Fruit fly (Drosophila melanogaster): Measurements from ENCODE around the gene CG5217.

The CG5217 gene

DNA sequence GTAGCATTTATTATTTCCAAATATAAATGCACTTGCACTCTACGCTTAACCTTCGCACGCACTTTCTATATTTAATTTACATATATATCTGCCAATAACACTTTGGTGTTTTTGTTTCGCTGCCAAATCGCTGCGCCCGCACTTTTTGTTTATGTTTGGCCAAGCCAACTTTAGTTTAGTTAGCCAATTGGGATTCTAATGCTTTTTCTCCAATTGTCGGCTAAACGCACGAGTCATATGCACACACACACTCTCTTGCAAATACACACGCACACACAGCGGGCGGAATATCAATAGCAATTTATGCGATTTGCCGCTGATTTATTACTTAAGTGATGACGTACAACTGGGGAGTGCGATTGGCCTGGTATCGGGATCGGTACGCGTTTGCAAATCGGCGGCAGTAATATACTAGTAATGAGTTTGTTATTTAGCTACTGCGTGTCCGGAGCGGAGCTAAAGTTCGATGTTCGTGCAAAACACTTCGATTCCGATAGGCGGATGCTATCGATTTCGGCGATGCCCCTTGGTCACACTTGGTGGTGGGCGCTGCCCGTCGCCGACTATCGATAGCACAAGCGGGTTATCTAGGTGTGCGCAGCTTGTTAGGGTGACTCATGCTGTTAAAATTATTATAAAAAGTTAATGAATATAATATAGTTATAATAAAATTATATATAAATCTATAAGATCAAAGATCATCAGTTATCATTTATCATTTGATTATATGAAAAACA lies 21.6 kb downstream of the CG5217 start, which contains the start of gene vib (continued):
- TF ChIP-seq gro (GFP tag; optimal IDR thresholded peaks at IDR 0.05) = no peak
- TF ChIP-seq CG16813 (GFP tag; IDR thresholded peaks at IDR 0.05; ENCODE audit: partially characterized antibody) = peak; percentile 91
- no peak for TF ChIP-seq disco-r (GFP tag; optimal IDR thresholded peaks at IDR 0.05)
- no peak for TF ChIP-seq gt (GFP tag; IDR thresholded peaks at IDR 0.05)
- TF ChIP-seq CG1603 (tag; optimal IDR thresholded peaks at IDR 0.05) = peak; percentile 60
- TF ChIP-seq shn (GFP tag; optimal IDR thresholded peaks at IDR 0.05) = peak; percentile 34
- TF ChIP-seq unpg (GFP tag; optimal IDR thresholded peaks at IDR 0.05) = no peak
- no peak for TF ChIP-seq CG10274 (GFP tag; optimal IDR thresholded peaks at IDR 0.05)
- TF ChIP-seq NfI (GFP tag; optimal IDR thresholded peaks at IDR 0.05) = peak; percentile 60
- TF ChIP-seq trem (tag; optimal IDR thresholded peaks at IDR 0.05) = peak; percentile 77
- peak; percentile 49 for TF ChIP-seq BtbVII (GFP tag; optimal IDR thresholded peaks at IDR 0.05)
- TF ChIP-seq Max (GFP tag; optimal IDR thresholded peaks at IDR 0.05) = peak; percentile 35
- TF ChIP-seq CG9797 (GFP tag; optimal IDR thresholded peaks at IDR 0.05) = peak; percentile 76
- no peak for TF ChIP-seq HLHmδ (GFP tag; optimal IDR thresholded peaks at IDR 0.05)
- TF ChIP-seq CG17612 (GFP tag; IDR thresholded peaks at IDR 0.05) = no peak
- TF ChIP-seq CG18599 (GFP tag; optimal IDR thresholded peaks at IDR 0.05) = no peak
- no peak for TF ChIP-seq maf-S (GFP tag; optimal IDR thresholded peaks at IDR 0.05)
- no peak for TF ChIP-seq odd (GFP tag; optimal IDR thresholded peaks at IDR 0.05)
- no peak for TF ChIP-seq vfl (GFP tag; optimal IDR thresholded peaks at IDR 0.05)
- peak; percentile 5 for TF ChIP-seq schlank (tag; optimal IDR thresholded peaks at IDR 0.05)
- no peak for TF ChIP-seq chif (GFP tag; optimal IDR thresholded peaks at IDR 0.05)
- no peak for TF ChIP-seq CG11560 (tag; IDR thresholded peaks at IDR 0.05)
- peak in 1 of 2 experiments; percentile 43 for TF ChIP-seq insv (GFP tag; optimal IDR thresholded peaks at IDR 0.05)
- TF ChIP-seq Dip2 (GFP tag; IDR thresholded peaks at IDR 0.05) = no peak
- peak; percentile 6 for TF ChIP-seq Hr3 (GFP tag; optimal IDR thresholded peaks at IDR 0.05)
- peak; percentile 51 for TF ChIP-seq CG30403 (GFP tag; optimal IDR thresholded peaks at IDR 0.05)
- TF ChIP-seq CG10321 (GFP tag; IDR thresholded peaks at IDR 0.05) = no peak
- TF ChIP-seq CG12744 (GFP tag; optimal IDR thresholded peaks at IDR 0.05) = no peak
- TF ChIP-seq HmgD (GFP tag; optimal IDR thresholded peaks at IDR 0.05) = no peak
- TF ChIP-seq bowl (GFP tag; IDR thresholded peaks at IDR 0.05) = no peak
- peak; percentile 28 for TF ChIP-seq lbe (GFP tag; optimal IDR thresholded peaks at IDR 0.05)
- no peak for TF ChIP-seq Mrtf (GFP tag; IDR thresholded peaks at IDR 0.05)
- TF ChIP-seq pros (GFP tag; optimal IDR thresholded peaks at IDR 0.05) = no peak
- peak; percentile 59 for TF ChIP-seq CG3847 (GFP tag; IDR thresholded peaks at IDR 0.05)
- peak; percentile 95 for TF ChIP-seq stwl (tag; optimal IDR thresholded peaks at IDR 0.05)
- peak; percentile 56 for TF ChIP-seq caup (GFP tag; optimal IDR thresholded peaks at IDR 0.05; ENCODE audit: severe bottlenecking)
- no peak for TF ChIP-seq CG30020 (tag; optimal IDR thresholded peaks at IDR 0.05)
- no peak for TF ChIP-seq CG9437 (GFP tag; optimal IDR thresholded peaks at IDR 0.05)
- TF ChIP-seq CG31388 (GFP tag; optimal IDR thresholded peaks at IDR 0.05) = no peak
- no peak for TF ChIP-seq toy (GFP tag; IDR thresholded peaks at IDR 0.05)
- TF ChIP-seq CG30431 (GFP tag; optimal IDR thresholded peaks at IDR 0.05) = no peak
- TF ChIP-seq CG8089 (GFP tag; optimal IDR thresholded peaks at IDR 0.05) = no peak
- TF ChIP-seq lmd (GFP tag; IDR thresholded peaks at IDR 0.05) = no peak
- no peak for TF ChIP-seq Trl (optimal IDR thresholded peaks at IDR 0.05)
- TF ChIP-seq Trl (GFP tag; optimal IDR thresholded peaks at IDR 0.05) = no peak
- TF ChIP-seq CG15696 (tag; optimal IDR thresholded peaks at IDR 0.05) = peak; percentile 53
- no peak for TF ChIP-seq Lim3 (GFP tag; IDR thresholded peaks at IDR 0.05)
- peak; percentile 58; the same call in 1 of the 2 replicates for TF ChIP-seq ranshi (GFP tag; IDR thresholded peaks at IDR 0.05)
- peak; percentile 25; the same call in 1 of the 2 replicates for TF ChIP-seq Ptx1 (GFP tag; IDR thresholded peaks at IDR 0.05)
- TF ChIP-seq CoRest (tag; optimal IDR thresholded peaks at IDR 0.05) = peak; percentile 69
- peak; percentile 73; the same call in 1 of the 3 replicates for TF ChIP-seq otp (GFP tag; IDR thresholded peaks at IDR 0.05)

Measured in whole organism, embryonic.